Fruit fly (Drosophila melanogaster) whole organism, adult: Measurements from ENCODE around the gene Ir25a.

ENCODE experiments used
- CG14711 ChIP-seq: fragments of 200-800 bp; sonication (Bioruptor generic); optimal IDR thresholded peaks from 2 replicates; lab custom pipeline; 2018; ENCODE audit warnings: missing biosample characterization, mild to moderate bottlenecking, missing genetic modification characterization, moderate library complexity
- CG33017 ChIP-seq: fragments of 200-800 bp; sonication (Bioruptor generic); optimal IDR thresholded peaks from 2 replicates; lab custom pipeline; 2018; ENCODE audit warnings: missing biosample characterization, mild to moderate bottlenecking, missing genetic modification characterization, moderate library complexity
- CG5204 ChIP-seq: fragments of 200-800 bp; sonication (Bioruptor generic); optimal IDR thresholded peaks from 2 replicates; lab custom pipeline; 2016; ENCODE audit warnings: missing biosample characterization, missing genetic modification characterization
- Clk ChIP-seq: fragments of 200-800 bp; sonication (Bioruptor generic); optimal IDR thresholded peaks from 2 replicates; lab custom pipeline; 2017; ENCODE audit warnings: missing biosample characterization, missing genetic modification characterization
- Crg-1 ChIP-seq: fragments of 200-800 bp; sonication (Bioruptor generic); optimal IDR thresholded peaks from 2 replicates; lab custom pipeline; 2016; ENCODE audit warnings: missing biosample characterization, missing genetic modification characterization
- cnc ChIP-seq, 2 experiments: fragments of >200 bp; optimal IDR thresholded peaks; 2 replicates each; lab custom pipeline; 2017
- kay ChIP-seq: fragments of 200-800 bp; sonication (Bioruptor generic); peaks from one replicate; lab custom pipeline; 2016; ENCODE audit warnings: missing biosample characterization, missing genetic modification characterization, borderline replicate concordance

dm6 chr2L:4806109-4806508 is 29.0 kb downstream of the Ir25a start:
- TF ChIP-seq CG33017 (tag; lab: Kevin White, UChicago): no peak
- TF ChIP-seq kay: no peak
- TF ChIP-seq cnc (optimal IDR thresholded peaks at IDR 0.05; lab: Kevin White, UChicago): no peak
- no peak for TF ChIP-seq Clk (GFP tag; lab: Kevin White, UChicago)
- no peak for TF ChIP-seq Crg-1
- no peak for TF ChIP-seq CG5204 (GFP tag; lab: Kevin White, UChicago)
- no peak for TF ChIP-seq CG14711 (tag; lab: Kevin White, UChicago)
